Fruit fly (Drosophila melanogaster): ENCODE data around the gene Ccp84Ac.

The Ccp84Ac gene

DNA sequence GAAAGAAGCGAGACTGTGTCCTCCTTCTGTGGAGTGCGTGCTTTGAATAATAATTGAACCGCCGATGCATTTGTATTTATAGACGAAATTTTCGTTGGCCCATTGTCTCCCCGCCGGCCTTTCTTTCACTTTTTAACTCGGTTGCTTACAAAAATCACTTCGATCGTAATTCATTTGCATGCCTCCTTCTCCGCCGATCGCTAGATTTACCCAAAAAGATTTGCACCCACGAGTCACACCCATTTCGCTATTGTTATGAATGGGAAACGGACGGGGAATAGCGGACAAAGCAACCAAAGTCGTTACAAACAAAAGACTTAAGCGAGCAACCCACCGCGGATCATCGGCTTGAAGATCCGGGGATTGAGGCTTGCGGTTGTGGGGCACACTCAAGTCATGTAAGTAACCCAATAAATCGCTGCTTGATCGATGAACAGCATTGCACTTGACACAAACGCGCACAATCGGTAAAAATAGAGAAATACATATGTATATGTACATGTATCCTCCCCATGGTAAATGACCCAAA is at the start of gene Ccp84Ac:
Gene Ccp84Ac, minus strand, starts transcription at position 51 of the 529 bp plus-strand sequence.
- TF ChIP-seq CG17801 (GFP tag; optimal IDR thresholded peaks at IDR 0.05; ENCODE audit: partially characterized antibody), result no peak

DNA sequence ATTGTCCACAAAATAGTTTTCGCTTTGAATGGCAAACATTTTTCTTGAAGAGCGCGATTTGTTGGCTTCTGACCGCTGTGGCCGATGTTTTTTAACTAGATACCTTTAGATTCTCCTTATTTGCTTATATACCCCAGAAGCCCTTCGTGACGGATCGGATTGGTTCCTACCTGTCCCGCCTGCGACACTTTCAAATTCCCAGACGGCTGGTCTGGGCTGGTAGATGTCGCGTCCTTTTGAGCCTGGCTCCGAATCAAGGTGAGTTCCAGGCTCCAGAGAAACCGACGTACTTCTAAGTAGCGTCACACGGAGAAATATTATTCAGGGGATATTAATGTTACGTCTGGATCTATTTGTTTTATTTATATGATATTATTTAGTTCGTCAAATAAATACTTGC is 48.0 kb upstream of the Ccp84Ac start, which contains the start of gene zen2:
Gene zen2, minus strand, starts transcription at position 101 of the 400 bp plus-strand sequence.
- no peak for TF ChIP-seq CG17801 (GFP tag; optimal IDR thresholded peaks at IDR 0.05; ENCODE audit: partially characterized antibody)

DNA sequence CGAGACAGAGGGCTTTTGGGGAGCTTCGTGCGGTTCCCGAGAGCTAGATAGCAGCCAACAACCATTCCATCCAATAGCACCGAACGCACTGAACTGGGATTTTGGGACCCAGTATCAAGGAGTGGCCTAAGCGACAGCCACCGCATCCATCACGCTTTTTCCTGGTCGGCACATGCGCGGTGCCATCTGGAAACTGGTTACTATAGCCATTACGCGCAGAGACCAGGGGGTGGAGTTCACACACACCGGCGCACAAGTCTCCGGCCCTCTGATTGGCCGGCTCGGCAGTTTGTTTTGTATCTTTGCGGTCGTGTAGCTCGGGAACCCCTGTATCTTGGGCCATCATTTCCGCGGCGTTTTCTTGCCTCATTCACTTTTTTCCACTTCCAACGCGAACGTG is 45.9 kb upstream of the Ccp84Ac start, which contains the start of gene pb:
Gene pb, minus strand, starts transcription at position 81 of the 400 bp plus-strand sequence.
- TF ChIP-seq CG17801 (GFP tag; optimal IDR thresholded peaks at IDR 0.05; ENCODE audit: partially characterized antibody), result no peak

- TF ChIP-seq CG17801 (GFP tag; optimal IDR thresholded peaks at IDR 0.05; ENCODE audit: partially characterized antibody), result no peak
Measured at dm6 chr3R:6741400-6741959, 45.4 kb upstream of the Ccp84Ac start.

dm6 chr3R:6735722-6736121 is 39.7 kb upstream of the Ccp84Ac start:
- no peak for TF ChIP-seq CG17801 (GFP tag; optimal IDR thresholded peaks at IDR 0.05; ENCODE audit: partially characterized antibody)

- TF ChIP-seq CG17801 (GFP tag; optimal IDR thresholded peaks at IDR 0.05; ENCODE audit: partially characterized antibody), result no peak
Measured at dm6 chr3R:6726119-6726518, 30.0 kb upstream of the Ccp84Ac start.

dm6 chr3R:6723537-6724171 is 27.6 kb upstream of the Ccp84Ac start:
- no peak for TF ChIP-seq CG17801 (GFP tag; optimal IDR thresholded peaks at IDR 0.05; ENCODE audit: partially characterized antibody)

dm6 chr3R:6708858-6709257 is 12.8 kb upstream of the Ccp84Ac start:
- no peak for TF ChIP-seq CG17801 (GFP tag; optimal IDR thresholded peaks at IDR 0.05; ENCODE audit: partially characterized antibody)

DNA sequence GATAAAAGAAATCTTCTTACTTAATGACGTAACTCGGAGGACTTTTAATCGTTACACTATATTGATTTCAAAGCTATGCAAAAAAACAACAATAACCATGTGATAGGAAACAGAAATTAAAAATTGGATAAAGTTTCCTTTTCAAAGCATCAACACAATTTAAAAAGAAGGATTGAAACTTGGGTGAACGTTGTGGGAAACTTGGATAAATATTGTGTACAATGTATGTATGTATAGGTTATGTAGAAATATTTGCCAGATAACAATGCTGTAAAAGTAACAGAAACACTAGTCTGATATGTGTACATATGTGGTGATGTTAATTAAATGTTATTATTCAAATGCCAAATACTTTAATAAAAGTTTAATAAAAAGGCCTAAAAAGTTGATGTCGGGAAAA is 10.3 kb upstream of the Ccp84Ac start:
- no peak for TF ChIP-seq CG17801 (GFP tag; optimal IDR thresholded peaks at IDR 0.05; ENCODE audit: partially characterized antibody)

dm6 chr3R:6703784-6704183 is 7.7 kb upstream of the Ccp84Ac start, which contains the start of gene Ccp84Aa:
Gene Ccp84Aa, plus strand, starts transcription at chr3R:6704084.
- TF ChIP-seq CG17801 (GFP tag; optimal IDR thresholded peaks at IDR 0.05; ENCODE audit: partially characterized antibody), result no peak

DNA sequence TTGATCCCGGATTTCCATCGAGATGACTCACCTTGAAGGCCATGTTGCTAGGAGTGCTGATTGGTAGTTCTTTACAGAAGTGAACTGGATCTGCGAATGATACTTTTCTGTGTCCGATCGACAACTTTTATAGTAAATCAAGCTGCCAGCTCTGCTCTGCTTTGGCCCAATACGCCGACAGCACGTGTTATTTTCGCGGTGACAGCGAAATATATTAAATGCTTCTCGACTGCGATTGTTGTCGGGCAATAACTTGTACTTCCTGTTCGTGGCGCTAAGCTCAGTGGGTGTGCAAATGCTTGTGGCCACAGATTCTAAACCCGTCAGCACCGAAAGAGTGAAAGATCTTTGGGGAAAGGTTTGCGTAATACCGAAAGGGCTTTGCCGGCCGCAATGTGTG is 6.7 kb upstream of the Ccp84Ac start, which contains the start of gene Ccp84Ab:
Gene Ccp84Ab, minus strand, starts transcription at position 101 of the 400 bp plus-strand sequence.
- no peak for TF ChIP-seq CG17801 (GFP tag; optimal IDR thresholded peaks at IDR 0.05; ENCODE audit: partially characterized antibody)

- no peak for TF ChIP-seq CG17801 (GFP tag; optimal IDR thresholded peaks at IDR 0.05; ENCODE audit: partially characterized antibody)
Measured at dm6 chr3R:6692432-6692831, 3.6 kb downstream of the Ccp84Ac start, which contains the start of gene Ccp84Ad. Gene Ccp84Ad, plus strand, starts transcription at chr3R:6692732.

- no peak for TF ChIP-seq CG17801 (GFP tag; optimal IDR thresholded peaks at IDR 0.05; ENCODE audit: partially characterized antibody)
Measured at dm6 chr3R:6691658-6692057, 4.4 kb downstream of the Ccp84Ac start, which contains the start of gene Ccp84Ae. Gene Ccp84Ae, minus strand, starts transcription at chr3R:6691758.

- no peak for TF ChIP-seq CG17801 (GFP tag; optimal IDR thresholded peaks at IDR 0.05; ENCODE audit: partially characterized antibody)
Measured at dm6 chr3R:6690139-6690538, 5.9 kb downstream of the Ccp84Ac start, which contains the start of gene Ccp84Af. Gene Ccp84Af, minus strand, starts transcription at chr3R:6690239.

dm6 chr3R:6688160-6688559 is 7.9 kb downstream of the Ccp84Ac start:
- TF ChIP-seq CG17801 (GFP tag; optimal IDR thresholded peaks at IDR 0.05; ENCODE audit: partially characterized antibody), result no peak

DNA sequence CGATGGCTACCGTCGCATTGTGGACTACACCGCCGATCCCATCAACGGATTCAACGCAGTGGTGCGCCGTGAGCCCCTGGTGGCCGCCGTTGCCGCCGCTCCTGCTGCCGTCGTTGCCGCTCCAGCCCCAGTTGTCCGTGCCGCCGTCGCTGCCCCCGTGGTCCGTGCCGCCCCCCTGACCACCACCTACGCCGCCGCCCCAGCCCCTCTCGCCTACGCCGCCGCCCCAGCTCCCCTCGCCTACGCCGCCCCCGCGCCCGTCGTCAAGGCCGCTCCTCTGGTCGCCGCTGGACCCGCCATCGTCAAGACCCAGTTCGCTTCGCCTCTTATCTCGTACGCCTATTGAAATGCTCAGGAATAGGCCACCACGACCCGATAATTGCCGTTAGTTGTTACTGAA is 8.9 kb downstream of the Ccp84Ac start:
- no peak for TF ChIP-seq CG17801 (GFP tag; optimal IDR thresholded peaks at IDR 0.05; ENCODE audit: partially characterized antibody)

Measured in ovary, adult (tissue).